Fruit fly (Drosophila melanogaster) whole organism, embryonic: ENCODE data around the gene CG5815.
A peak's percentile ranks its signal among the peaks of the same experiment; 100 is the strongest.

ENCODE experiments used
- Antp ChIP-seq: fragments of 200-800 bp; sonication (Bioruptor generic); optimal IDR thresholded peaks from 3 replicates; lab custom pipeline; 2016; ENCODE audit warnings: missing biosample characterization, missing genetic modification characterization
- Asciz ChIP-seq: fragments of 200-800 bp; sonication (Bioruptor generic); optimal IDR thresholded peaks from 2 replicates; lab custom pipeline; 2017; ENCODE audit warnings: missing biosample characterization, mild to moderate bottlenecking, missing genetic modification characterization, missing genetic modification reagents
- Bdp1 ChIP-seq: fragments of 200-800 bp; sonication (Bioruptor generic); optimal IDR thresholded peaks from 3 replicates; lab custom pipeline; 2016; ENCODE audit warnings: missing biosample characterization, missing genetic modification characterization
- CG10543 ChIP-seq: fragments of 200-800 bp; sonication (Bioruptor generic); optimal IDR thresholded peaks from 3 replicates; lab custom pipeline; 2017; ENCODE audit warnings: missing biosample characterization, mild to moderate bottlenecking, missing genetic modification characterization, moderate library complexity
- CG10979 ChIP-seq: fragments of 200-800 bp; sonication (Bioruptor generic); optimal IDR thresholded peaks from 2 replicates; lab custom pipeline; 2018; ENCODE audit warnings: missing biosample characterization, mild to moderate bottlenecking, missing genetic modification characterization, moderate library complexity
- CG12155 ChIP-seq: fragments of 200-800 bp; sonication (Bioruptor generic); optimal IDR thresholded peaks from 3 replicates; lab custom pipeline; 2016; ENCODE audit warnings: missing biosample characterization, missing genetic modification characterization
- CG13296 ChIP-seq: fragments of 200-800 bp; sonication (Bioruptor generic); optimal IDR thresholded peaks from 3 replicates; lab custom pipeline; 2018; ENCODE audit warnings: missing biosample characterization, mild to moderate bottlenecking, missing genetic modification characterization
- CG13424 ChIP-seq: fragments of 200-800 bp; sonication (Bioruptor generic); optimal IDR thresholded peaks from 2 replicates; lab custom pipeline; 2019; ENCODE audit warnings: missing biosample characterization, mild to moderate bottlenecking, missing genetic modification characterization, moderate library complexity
- CG17568 ChIP-seq: fragments of 200-800 bp; sonication (Bioruptor generic); optimal IDR thresholded peaks from 2 replicates; lab custom pipeline; 2018; ENCODE audit warnings: missing biosample characterization, mild to moderate bottlenecking, missing genetic modification characterization, moderate library complexity
- CG17829 ChIP-seq: fragments of 200-800 bp; optimal IDR thresholded peaks from 2 replicates; lab custom pipeline; 2019; ENCODE audit warnings: missing biosample characterization, mild to moderate bottlenecking, missing genetic modification characterization, moderate library complexity
- CG2129 ChIP-seq: fragments of 200-800 bp; sonication (Bioruptor generic); IDR thresholded peaks from 2 replicates; pipeline ENCODE4 v1.3.6; 2022; ENCODE audit warnings: missing biosample characterization, missing genetic modification characterization; ENCODE audit not compliant: partially characterized antibody
- CG2199 ChIP-seq: fragments of 200-800 bp; sonication (Bioruptor generic); IDR thresholded peaks from 3 replicates; pipeline ENCODE4 v1.3.6; 2022; ENCODE audit warnings: missing biosample characterization, missing genetic modification characterization
- CG3065 ChIP-seq: fragments of 200-800 bp; sonication (Bioruptor generic); optimal IDR thresholded peaks from 2 replicates; lab custom pipeline; 2016; ENCODE audit warnings: missing biosample characterization, missing genetic modification characterization
- CG32767 ChIP-seq: fragments of 200-800 bp; sonication (Bioruptor generic); IDR thresholded peaks from 2 replicates; pipeline ENCODE4 v1.3.6; 2022; ENCODE audit warnings: missing biosample characterization, missing genetic modification characterization
- CG34422 ChIP-seq: fragments of 200-800 bp; sonication (Bioruptor generic); IDR thresholded peaks from 3 replicates; pipeline ENCODE4 v1.3.6; 2022; ENCODE audit warnings: missing biosample characterization, missing genetic modification characterization
- CG3726 ChIP-seq: fragments of 200-800 bp; sonication (Bioruptor generic); IDR thresholded peaks from 3 replicates; pipeline ENCODE4, ENCODE4 v1.3.6; 2022; ENCODE audit warnings: missing biosample characterization, missing genetic modification characterization
- CG5180 ChIP-seq: fragments of 200-800 bp; sonication (Bioruptor generic); optimal IDR thresholded peaks from 3 replicates; lab custom pipeline; 2017; ENCODE audit warnings: missing biosample characterization, missing genetic modification characterization, mild to moderate bottlenecking, moderate library complexity, missing genetic modification reagents
- CG6254 ChIP-seq: fragments of 200-800 bp; sonication (Bioruptor generic); optimal IDR thresholded peaks from 3 replicates; lab custom pipeline; 2017; ENCODE audit warnings: mild to moderate bottlenecking, missing biosample characterization, missing genetic modification reagents, missing genetic modification characterization
- CG7987 ChIP-seq: fragments of 200-800 bp; sonication (Bioruptor generic); optimal IDR thresholded peaks from 2 replicates; lab custom pipeline; 2018; ENCODE audit warnings: missing biosample characterization, mild to moderate bottlenecking, missing genetic modification characterization, moderate library complexity
- CG8924 ChIP-seq: fragments of 200-800 bp; optimal IDR thresholded peaks from 3 replicates; lab custom pipeline; 2019; ENCODE audit warnings: missing biosample characterization, mild to moderate bottlenecking, missing genetic modification characterization, moderate library complexity
- D19B ChIP-seq: fragments of 200-800 bp; sonication (Bioruptor generic); optimal IDR thresholded peaks from 2 replicates; lab custom pipeline; 2017; ENCODE audit warnings: missing biosample characterization, mild to moderate bottlenecking, missing genetic modification characterization
- Dbx ChIP-seq: fragments of 200-800 bp; sonication (Bioruptor generic); IDR thresholded peaks from 3 replicates; pipeline ENCODE4 v1.3.6; 2022; ENCODE audit warnings: missing biosample characterization, missing genetic modification characterization
- Doc3 ChIP-seq: fragments of 200-800 bp; sonication (Bioruptor generic); IDR thresholded peaks from 3 replicates; pipeline ENCODE4 v1.3.6; 2022; ENCODE audit warnings: missing biosample characterization, missing genetic modification characterization; ENCODE audit not compliant: partially characterized antibody
- Dp ChIP-seq: fragments of 200-800 bp; sonication (Bioruptor generic); optimal IDR thresholded peaks from 2 replicates; lab custom pipeline; 2018; ENCODE audit warnings: missing biosample characterization, mild to moderate bottlenecking, missing genetic modification characterization, moderate library complexity
- Ets97D ChIP-seq: fragments of 200-800 bp; sonication (Bioruptor generic); optimal IDR thresholded peaks from 3 replicates; lab custom pipeline; 2016; ENCODE audit warnings: missing biosample characterization, missing genetic modification characterization
- Gug ChIP-seq: fragments of 200-800 bp; sonication (Bioruptor generic); IDR thresholded peaks from 4 replicates; pipeline ENCODE4 v1.3.6; 2022; ENCODE audit warnings: missing biosample characterization, missing genetic modification characterization
- Jarid2 ChIP-seq: fragments of 200-800 bp; sonication (Bioruptor generic); optimal IDR thresholded peaks from 3 replicates; lab custom pipeline; 2017; ENCODE audit warnings: mild to moderate bottlenecking, missing biosample characterization, missing genetic modification reagents, missing genetic modification characterization
- Meics ChIP-seq: fragments of 200-800 bp; sonication (Bioruptor generic); optimal IDR thresholded peaks from 2 replicates; lab custom pipeline; 2017; ENCODE audit warnings: missing biosample characterization, mild to moderate bottlenecking, missing genetic modification characterization
- NK7.1 ChIP-seq: fragments of 200-800 bp; sonication (Bioruptor generic); optimal IDR thresholded peaks from 3 replicates; lab custom pipeline; 2016; ENCODE audit warnings: missing biosample characterization, missing genetic modification characterization
- Ptx1 ChIP-seq: fragments of 200-800 bp; sonication (Bioruptor generic); IDR thresholded peaks from 2 replicates; pipeline ENCODE4 v1.3.6; 2022; ENCODE audit warnings: missing biosample characterization, missing genetic modification characterization
- Sox102F ChIP-seq: fragments of 200-800 bp; sonication (Bioruptor generic); optimal IDR thresholded peaks from 2 replicates; lab custom pipeline; 2018; ENCODE audit warnings: missing biosample characterization, mild to moderate bottlenecking, missing genetic modification characterization, moderate library complexity
- Usf ChIP-seq: fragments of 200-800 bp; sonication (Bioruptor generic); optimal IDR thresholded peaks from 2 replicates; lab custom pipeline; 2017; ENCODE audit warnings: missing genotype, missing biosample characterization, missing genetic modification characterization
- Xrp1 ChIP-seq: fragments of 200-800 bp; sonication (Bioruptor generic); IDR thresholded peaks from 2 replicates; pipeline ENCODE4 v1.3.6; 2022; ENCODE audit warnings: missing biosample characterization, missing genetic modification characterization
- caup ChIP-seq: fragments of 200-800 bp; sonication (Bioruptor generic); optimal IDR thresholded peaks from 3 replicates; lab custom pipeline; 2017; ENCODE audit warnings: missing biosample characterization, mild to moderate bottlenecking, missing genetic modification characterization, moderate library complexity; ENCODE audit not compliant: severe bottlenecking
- croc ChIP-seq: fragments of 200-800 bp; sonication (Bioruptor generic); conservative IDR thresholded peaks from 3 replicates; pipeline ENCODE4 v1.3.6; 2022; ENCODE audit warnings: missing biosample characterization, missing genetic modification characterization
- fru ChIP-seq: fragments of >200 bp; optimal IDR thresholded peaks from 2 replicates; lab custom pipeline; 2017
- fu2 ChIP-seq: fragments of 200-800 bp; sonication (Bioruptor generic); optimal IDR thresholded peaks from 2 replicates; lab custom pipeline; 2016; ENCODE audit warnings: missing biosample characterization, missing genetic modification characterization
- gce ChIP-seq: fragments of 200-800 bp; sonication (Bioruptor generic); IDR thresholded peaks from 3 replicates; pipeline ENCODE4 v1.3.6; 2022; ENCODE audit warnings: missing biosample characterization, missing genetic modification characterization
- gem ChIP-seq: fragments of 200-800 bp; sonication (Bioruptor generic); optimal IDR thresholded peaks from 2 replicates; lab custom pipeline; 2019; ENCODE audit warnings: missing biosample characterization, mild to moderate bottlenecking, missing genetic modification characterization, moderate library complexity
- kay ChIP-seq: fragments of 200-800 bp; sonication (Bioruptor generic); optimal IDR thresholded peaks from 2 replicates; lab custom pipeline; 2016; ENCODE audit warnings: missing biosample characterization, missing genetic modification characterization
- lbe ChIP-seq: fragments of 200-800 bp; sonication (Bioruptor generic); optimal IDR thresholded peaks from 2 replicates; lab custom pipeline; 2016; ENCODE audit warnings: missing biosample characterization, mild to moderate bottlenecking, missing genetic modification characterization
- org-1 ChIP-seq: fragments of 200-800 bp; sonication (Bioruptor generic); optimal IDR thresholded peaks from 2 replicates; lab custom pipeline; 2017; ENCODE audit warnings: missing biosample characterization, missing genetic modification characterization
- rib ChIP-seq: fragments of 200-800 bp; sonication (Bioruptor generic); IDR thresholded peaks from 2 replicates; pipeline ENCODE4 v1.3.6; 2022; ENCODE audit warnings: missing biosample characterization, missing genetic modification characterization
- run ChIP-seq: fragments of 200-800 bp; sonication (Bioruptor generic); optimal IDR thresholded peaks from 3 replicates; lab custom pipeline; 2018; ENCODE audit warnings: missing biosample characterization, mild to moderate bottlenecking, missing genetic modification characterization
- tio ChIP-seq: fragments of 200-800 bp; sonication (Bioruptor generic); optimal IDR thresholded peaks from 2 replicates; lab custom pipeline; 2017; ENCODE audit warnings: missing biosample characterization, missing genetic modification characterization, inconsistent platforms
- tup ChIP-seq: fragments of 200-800 bp; sonication (Bioruptor generic); optimal IDR thresholded peaks from 2 replicates; lab custom pipeline; 2016; ENCODE audit warnings: missing biosample characterization, mild to moderate bottlenecking, missing genetic modification characterization, moderate library complexity
- vnd ChIP-seq: fragments of 200-800 bp; sonication (Bioruptor generic); IDR thresholded peaks from 3 replicates; pipeline ENCODE4 v1.3.6; 2022; ENCODE audit warnings: missing biosample characterization, missing genetic modification characterization; ENCODE audit not compliant: partially characterized antibody
- zfh2 ChIP-seq: fragments of 200-800 bp; sonication (Bioruptor generic); optimal IDR thresholded peaks from 2 replicates; lab custom pipeline; 2016; ENCODE audit warnings: missing biosample characterization, missing genetic modification characterization

CG5815 gene

dm6 chr3R:27111784-27112602, at the start of gene CG5815, which contains the start of gene gb (continued):
- TF ChIP-seq kay (GFP tag; lab: Kevin White, UChicago): peak; percentile 80
- TF ChIP-seq fru (lab: Kevin White, UChicago): no peak
- TF ChIP-seq run (tag; lab: Kevin White, UChicago): peak; percentile 60
- TF ChIP-seq D19B: peak; percentile 82
- TF ChIP-seq CG5180 (GFP tag; lab: Kevin White, UChicago): no peak
- TF ChIP-seq CG2199 (GFP tag; lab: Robert Waterston, UW): peak; percentile 25; the same call in 1 of the 3 replicates
- peak; percentile 93 for TF ChIP-seq CG13424 (tag; lab: Kevin White, UChicago)
- TF ChIP-seq CG3726: peak; percentile 83; the same call in 2 of the 3 replicates
- peak; percentile 96 for TF ChIP-seq vnd (GFP tag; lab: Robert Waterston, UW)
- peak; percentile 84 for TF ChIP-seq gce
- peak; percentile 67 for TF ChIP-seq CG3065 (GFP tag; lab: Kevin White, UChicago)
- TF ChIP-seq NK7.1 (GFP tag; lab: Kevin White, UChicago): peak; percentile 70
- TF ChIP-seq CG13296: peak; percentile 87
- peak; percentile 94 for TF ChIP-seq Ptx1
- peak; percentile 92 for TF ChIP-seq CG6254 (GFP tag; lab: Kevin White, UChicago)
- peak; percentile 95 for TF ChIP-seq Dbx (GFP tag; lab: Robert Waterston, UW)
- peak; percentile 79 for TF ChIP-seq fu2 (GFP tag; lab: Kevin White, UChicago)
- peak; percentile 80; the same call in 1 of the 2 replicates for TF ChIP-seq CG32767
- peak; percentile 89 for TF ChIP-seq Usf (GFP tag; lab: Kevin White, UChicago)
- peak; percentile 79 for TF ChIP-seq croc (GFP tag; lab: Robert Waterston, UW)
- TF ChIP-seq CG12155 (GFP tag; lab: Kevin White, UChicago): peak; percentile 93
- peak; percentile 70 for TF ChIP-seq Asciz
- TF ChIP-seq caup (GFP tag; lab: Kevin White, UChicago): peak; percentile 93
- peak; percentile 78 for TF ChIP-seq Ets97D
- TF ChIP-seq Sox102F (GFP tag; lab: Kevin White, UChicago): peak; percentile 92
- TF ChIP-seq Bdp1 (GFP tag; lab: Kevin White, UChicago): peak; percentile 77
- TF ChIP-seq CG17568: no peak
- peak; percentile 95 for TF ChIP-seq Xrp1 (GFP tag; lab: Robert Waterston, UW)
- TF ChIP-seq Meics (GFP tag; lab: Kevin White, UChicago): peak; percentile 91
- peak; percentile 88 for TF ChIP-seq CG7987
- TF ChIP-seq CG10543 (GFP tag; lab: Kevin White, UChicago): peak; percentile 90
- peak; percentile 91 for TF ChIP-seq CG8924 (tag; lab: Kevin White, UChicago)
- peak; percentile 93 for TF ChIP-seq gem (tag; lab: Kevin White, UChicago)
- peak; percentile 88 for TF ChIP-seq tio (GFP tag; lab: Kevin White, UChicago)
- TF ChIP-seq Antp (GFP tag; lab: Kevin White, UChicago): peak; percentile 51
- peak; percentile 72 for TF ChIP-seq org-1 (GFP tag; lab: Kevin White, UChicago)
- TF ChIP-seq zfh2 (GFP tag; lab: Kevin White, UChicago): peak; percentile 89
- peak; percentile 90 for TF ChIP-seq lbe (GFP tag; lab: Kevin White, UChicago)
- TF ChIP-seq rib: peak; percentile 83
- TF ChIP-seq CG2129: peak; percentile 96
- TF ChIP-seq CG10979 (tag; lab: Kevin White, UChicago): peak; percentile 83
- TF ChIP-seq CG17829 (tag; lab: Kevin White, UChicago): peak; percentile 91
- peak; percentile 84 for TF ChIP-seq tup (GFP tag; lab: Kevin White, UChicago)
- TF ChIP-seq Doc3 (GFP tag; lab: Robert Waterston, UW): peak; percentile 98
- peak; percentile 72 for TF ChIP-seq CG34422
- TF ChIP-seq Jarid2: peak; percentile 70
- TF ChIP-seq Dp: peak; percentile 37
- peak; percentile 91 for TF ChIP-seq Gug (GFP tag; lab: Robert Waterston, UW)
